Worm (Caenorhabditis elegans) whole organism, late embryonic: ENCODE data around the gene C07E3.4.

ENCODE experiments used
- C08G9.2 ChIP-seq: sonication (generic microtip); optimal IDR thresholded peaks from 2 replicates; lab custom pipeline; 2016; ENCODE audit warnings: mild to moderate bottlenecking, missing genetic modification characterization, moderate library complexity, missing compliant biosample characterization
- K02D7.2 ChIP-seq: sonication (generic microtip); optimal IDR thresholded peaks from 2 replicates; lab custom pipeline; 2017; ENCODE audit warnings: mild to moderate bottlenecking, missing genetic modification characterization, missing compliant biosample characterization
- K09A11.1 ChIP-seq: sonication (generic microtip); optimal IDR thresholded peaks from 2 replicates; lab custom pipeline; 2017; ENCODE audit warnings: antibody characterized with exemption, mild to moderate bottlenecking, missing genetic modification characterization, missing compliant biosample characterization; ENCODE audit not compliant: insufficient read depth
- T23F11.4 ChIP-seq: fragments of 200-800 bp; sonication (Bioruptor generic); optimal IDR thresholded peaks from 2 replicates; lab custom pipeline; 2018; ENCODE audit warnings: mild to moderate bottlenecking, missing genetic modification characterization, missing compliant biosample characterization
- ama-1 ChIP-seq: fragments of 150-350 bp; optimal IDR thresholded peaks from 2 replicates; lab custom pipeline; 2014
- ceh-18 ChIP-seq: sonication (generic microtip); optimal IDR thresholded peaks from 2 replicates; lab custom pipeline; 2016; ENCODE audit warnings: missing genetic modification characterization, missing compliant biosample characterization
- ceh-19 ChIP-seq: fragments of 200-800 bp; sonication (Bioruptor generic); optimal IDR thresholded peaks from 2 replicates; lab custom pipeline; 2018; ENCODE audit warnings: mild to moderate bottlenecking, missing genetic modification characterization, missing compliant biosample characterization
- ceh-24 ChIP-seq: sonication (generic microtip); optimal IDR thresholded peaks from 2 replicates; lab custom pipeline; 2016; ENCODE audit warnings: mild to moderate bottlenecking, missing genetic modification characterization, missing compliant biosample characterization
- ceh-30 ChIP-seq: fragments of 150-350 bp; optimal IDR thresholded peaks from 2 replicates; lab custom pipeline; 2014; ENCODE audit warnings: missing biosample characterization, missing genetic modification characterization
- ceh-31 ChIP-seq: sonication (generic microtip); optimal IDR thresholded peaks from 2 replicates; lab custom pipeline; 2016; ENCODE audit warnings: missing genetic modification characterization, missing compliant biosample characterization
- ceh-34 ChIP-seq: sonication (generic microtip); optimal IDR thresholded peaks from 2 replicates; lab custom pipeline; 2016; ENCODE audit warnings: mild to moderate bottlenecking, missing genetic modification characterization, missing compliant biosample characterization
- ceh-45 ChIP-seq: fragments of 200-800 bp; sonication (Bioruptor generic); IDR thresholded peaks from 2 replicates; pipeline ENCODE4 v1.3.6; 2022; ENCODE audit warnings: missing genetic modification reagents, missing genetic modification characterization, missing compliant biosample characterization
- ceh-6 ChIP-seq: fragments of 200-800 bp; sonication (Bioruptor generic); optimal IDR thresholded peaks from 2 replicates; lab custom pipeline; 2018; ENCODE audit warnings: mild to moderate bottlenecking, missing genetic modification characterization, missing compliant biosample characterization
- ceh-9 ChIP-seq: sonication (generic microtip); optimal IDR thresholded peaks from 2 replicates; lab custom pipeline; 2016; ENCODE audit warnings: mild to moderate bottlenecking, missing genetic modification characterization, inconsistent platforms, missing compliant biosample characterization
- dmd-4 ChIP-seq: sonication (generic microtip); optimal IDR thresholded peaks from 2 replicates; lab custom pipeline; 2016; ENCODE audit warnings: borderline replicate concordance, missing genetic modification characterization, missing compliant biosample characterization
- elt-2 ChIP-seq: sonication (generic microtip); optimal IDR thresholded peaks from 2 replicates; lab custom pipeline; 2016; ENCODE audit warnings: missing genetic modification reagents, missing genetic modification characterization, missing compliant biosample characterization
- elt-4 ChIP-seq: sonication (generic microtip); optimal IDR thresholded peaks from 2 replicates; lab custom pipeline; 2016; ENCODE audit warnings: missing genetic modification characterization, missing compliant biosample characterization
- ets-4 ChIP-seq: sonication (generic microtip); optimal IDR thresholded peaks from 2 replicates; lab custom pipeline; 2016; ENCODE audit warnings: missing genetic modification characterization, missing compliant biosample characterization
- fkh-6 ChIP-seq: sonication (generic microtip); optimal IDR thresholded peaks from 2 replicates; lab custom pipeline; 2016; ENCODE audit warnings: missing genetic modification characterization, missing compliant biosample characterization
- gmeb-2 ChIP-seq: sonication (generic microtip); optimal IDR thresholded peaks from 2 replicates; lab custom pipeline; 2016; ENCODE audit warnings: missing genetic modification characterization, inconsistent platforms, missing compliant biosample characterization
- hlh-13 ChIP-seq: fragments of 200-800 bp; sonication (Bioruptor generic); optimal IDR thresholded peaks from 2 replicates; lab custom pipeline; 2018; ENCODE audit warnings: mild to moderate bottlenecking, missing genetic modification characterization, missing compliant biosample characterization
- hlh-30 ChIP-seq: sonication (generic microtip); optimal IDR thresholded peaks from 2 replicates; lab custom pipeline; 2017; ENCODE audit warnings: antibody characterized with exemption, missing genetic modification characterization, missing compliant biosample characterization; ENCODE audit not compliant: insufficient read depth
- hlh-6 ChIP-seq: sonication (generic microtip); optimal IDR thresholded peaks from 2 replicates; lab custom pipeline; 2016; ENCODE audit warnings: missing genotype, missing genetic modification characterization, missing compliant biosample characterization
- mec-3 ChIP-seq: sonication (generic microtip); optimal IDR thresholded peaks from 2 replicates; lab custom pipeline; 2016; ENCODE audit warnings: borderline replicate concordance, missing genetic modification characterization, missing compliant biosample characterization
- nfya-1 ChIP-seq: sonication (generic microtip); optimal IDR thresholded peaks from 2 replicates; lab custom pipeline; 2017; ENCODE audit warnings: missing genetic modification characterization, mild to moderate bottlenecking, missing compliant biosample characterization, antibody characterized with exemption, moderate library complexity
- nhr-11 ChIP-seq: fragments of 150-350 bp; optimal IDR thresholded peaks from 2 replicates; lab custom pipeline; 2014; ENCODE audit warnings: missing biosample characterization, missing genetic modification characterization
- pha-2 ChIP-seq: sonication (generic microtip); optimal IDR thresholded peaks from 2 replicates; lab custom pipeline; 2017; ENCODE audit warnings: mild to moderate bottlenecking, missing genetic modification characterization, missing compliant biosample characterization
- pha-4 ChIP-seq: fragments of 150-350 bp; optimal IDR thresholded peaks from 2 replicates; lab custom pipeline; 2018; ENCODE audit warnings: missing biosample characterization, missing genetic modification reagents, missing genetic modification characterization
- pros-1 ChIP-seq: fragments of 150-350 bp; optimal IDR thresholded peaks from 2 replicates; lab custom pipeline; 2014; ENCODE audit warnings: missing biosample characterization, missing genetic modification reagents, missing genetic modification characterization
- ref-2 ChIP-seq: sonication (generic microtip); optimal IDR thresholded peaks from 2 replicates; lab custom pipeline; 2016; ENCODE audit warnings: missing genetic modification characterization, missing compliant biosample characterization
- rnt-1 ChIP-seq: sonication (generic microtip); optimal IDR thresholded peaks from 2 replicates; lab custom pipeline; 2016; ENCODE audit warnings: missing genetic modification characterization, missing compliant biosample characterization
- sox-4 ChIP-seq: sonication (generic microtip); optimal IDR thresholded peaks from 2 replicates; lab custom pipeline; 2017; ENCODE audit warnings: mild to moderate bottlenecking, missing genetic modification characterization, inconsistent platforms, missing compliant biosample characterization
- syd-9 ChIP-seq: sonication (generic microtip); optimal IDR thresholded peaks from 2 replicates; lab custom pipeline; 2016; ENCODE audit warnings: mild to moderate bottlenecking, missing genetic modification characterization, moderate library complexity, missing compliant biosample characterization
- tbx-2 ChIP-seq: sonication (generic microtip); optimal IDR thresholded peaks from 2 replicates; lab custom pipeline; 2016; ENCODE audit warnings: missing genetic modification characterization, missing compliant biosample characterization
- unc-3 ChIP-seq, 2 experiments: fragments of 200-800 bp in 1 of 2; sonication (Bioruptor generic) in 1 of 2; sonication (generic microtip) in 1 of 2; conservative IDR thresholded peaks in 1 of 2; optimal IDR thresholded peaks in 1 of 2; 2 replicates each; pipeline versions ENCODE4 v1.3.6 to Lab custom; 2016 to 2022; ENCODE audit warnings: missing compliant biosample characterization in 2 of 2, missing genetic modification characterization in 2 of 2, missing genetic modification reagents in 1 of 2

C07E3.4 gene

DNA sequence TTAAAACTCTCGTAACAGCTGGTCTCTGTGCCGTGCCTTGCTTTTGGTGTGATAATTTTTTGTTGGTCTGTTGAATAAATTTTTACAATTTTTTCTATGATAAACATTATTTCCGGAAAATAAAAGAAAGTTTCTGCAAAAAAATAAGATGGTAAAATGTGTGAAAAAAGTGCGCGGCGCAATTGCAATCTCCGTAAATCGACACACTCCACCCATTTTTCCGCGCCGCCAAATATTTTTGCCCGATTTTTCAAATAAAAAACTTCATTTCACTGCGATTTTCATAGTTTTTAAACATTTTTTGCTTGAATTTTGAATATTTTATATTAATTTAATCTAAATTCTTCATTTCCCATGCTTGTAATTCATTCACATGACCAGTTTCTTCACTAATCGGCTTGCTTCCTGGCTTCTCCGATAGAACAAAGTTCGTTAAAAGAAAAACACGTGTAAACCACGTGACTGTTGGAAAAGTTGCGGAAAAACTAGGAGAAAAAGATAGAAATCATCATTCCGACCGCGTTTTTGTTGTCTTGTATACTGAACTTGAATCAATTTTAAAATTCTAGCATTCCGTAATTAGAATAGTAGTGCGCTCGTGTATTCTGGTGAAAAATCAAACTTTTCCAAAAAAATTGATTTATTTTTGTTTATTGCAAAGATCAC is 27.6 kb downstream of the C07E3.4 start (continued):
- TF ChIP-seq dmd-4 (tag; lab: Kevin White, UChicago) (no peak), pha-4 (tag; lab: Kevin White, UChicago) (no peak), ceh-6 (GFP tag; lab: Kevin White, UChicago) (no peak), hlh-30 (tag; lab: Kevin White, UChicago) (peak; percentile 33), pros-1 (tag; lab: Kevin White, UChicago) (peak; percentile 10), ets-4 (tag; lab: Kevin White, UChicago) (no peak), ref-2 (peak; percentile 51), hlh-13 (GFP tag; lab: Kevin White, UChicago) (no peak), ceh-18 (peak; percentile 16), K02D7.2 (peak; percentile 1), hlh-6 (no peak), elt-4 (tag; lab: Kevin White, UChicago) (no peak), nhr-11 (tag; lab: Kevin White, UChicago) (no peak), gmeb-2 (tag; lab: Kevin White, UChicago) (peak; percentile 67), ceh-34 (tag; lab: Kevin White, UChicago) (peak; percentile 59), T23F11.4 (GFP tag; lab: Kevin White, UChicago) (no peak), tbx-2 (peak; percentile 96), ceh-24 (tag; lab: Kevin White, UChicago) (no peak), nfya-1 (peak; percentile 69), K09A11.1 (tag; lab: Kevin White, UChicago) (peak; percentile 58), syd-9 (tag; lab: Kevin White, UChicago) (no peak), unc-3 (GFP tag; conservative IDR thresholded peaks at IDR 0.05; lab: Robert Waterston, UW) (peak; percentile 49; the same call in 1 of the 2 replicates), unc-3 (tag; optimal IDR thresholded peaks at IDR 0.05; lab: Kevin White, UChicago) (peak; percentile 36), ceh-19 (peak; percentile 55), ceh-9 (tag; lab: Kevin White, UChicago) (no peak), pha-2 (peak; percentile 61), C08G9.2 (peak; percentile 36)
- TF ChIP-seq, all 69 proteins: peak for 39

DNA sequence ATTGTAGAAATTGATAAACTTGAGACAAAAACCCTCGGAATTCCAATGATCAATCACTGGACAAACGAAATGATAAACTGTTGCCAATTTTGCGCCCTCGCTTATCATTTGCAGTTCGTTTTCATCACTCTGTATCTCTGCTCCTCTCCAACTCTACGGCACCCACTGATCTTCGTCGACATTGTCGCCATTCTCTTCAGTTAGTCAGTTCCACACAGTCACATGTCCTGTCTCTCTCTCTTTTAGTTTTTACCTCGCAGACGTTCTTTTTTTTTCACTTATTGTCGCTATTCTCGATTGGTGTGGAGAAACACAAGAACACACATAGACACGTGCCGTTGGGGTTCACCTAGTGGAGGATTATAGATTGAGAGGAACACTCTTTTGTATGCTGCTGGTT is 28.5 kb downstream of the C07E3.4 start:
- TF ChIP-seq elt-2 (tag; lab: Kevin White, UChicago) (peak; percentile 37), ceh-9 (tag; lab: Kevin White, UChicago) (no peak), hlh-6 (no peak), ceh-45 (GFP tag; lab: Robert Waterston, UW) (no peak), hlh-30 (tag; lab: Kevin White, UChicago) (peak; percentile 52), ceh-30 (tag; lab: Kevin White, UChicago) (no peak), ama-1 (lab: Kevin White, UChicago) (no peak), unc-3 (GFP tag; conservative IDR thresholded peaks at IDR 0.05; lab: Robert Waterston, UW) (no peak), unc-3 (tag; optimal IDR thresholded peaks at IDR 0.05; lab: Kevin White, UChicago) (no peak), ceh-31 (no peak)

DNA sequence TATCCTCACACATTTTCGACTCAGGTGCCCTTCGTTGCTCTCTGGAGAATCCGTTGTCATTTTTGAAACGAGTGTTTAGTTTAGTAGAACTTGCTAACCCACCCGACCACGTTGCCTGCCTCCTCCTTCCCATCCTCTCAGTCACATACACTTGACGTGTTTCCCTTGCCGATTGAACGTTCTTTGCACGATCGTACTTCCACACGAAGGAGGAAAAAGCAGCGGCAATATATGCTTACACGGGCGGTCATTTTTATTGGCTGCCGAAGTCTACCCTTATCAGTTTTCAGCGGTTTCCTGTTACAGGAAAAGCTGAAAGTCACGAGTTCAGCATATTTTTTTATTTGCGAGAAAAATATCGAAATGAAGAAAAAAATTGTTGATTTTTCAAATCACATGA is 29.2 kb downstream of the C07E3.4 start:
- TF ChIP-seq tbx-2 (peak; percentile 9), ceh-31 (no peak)

DNA sequence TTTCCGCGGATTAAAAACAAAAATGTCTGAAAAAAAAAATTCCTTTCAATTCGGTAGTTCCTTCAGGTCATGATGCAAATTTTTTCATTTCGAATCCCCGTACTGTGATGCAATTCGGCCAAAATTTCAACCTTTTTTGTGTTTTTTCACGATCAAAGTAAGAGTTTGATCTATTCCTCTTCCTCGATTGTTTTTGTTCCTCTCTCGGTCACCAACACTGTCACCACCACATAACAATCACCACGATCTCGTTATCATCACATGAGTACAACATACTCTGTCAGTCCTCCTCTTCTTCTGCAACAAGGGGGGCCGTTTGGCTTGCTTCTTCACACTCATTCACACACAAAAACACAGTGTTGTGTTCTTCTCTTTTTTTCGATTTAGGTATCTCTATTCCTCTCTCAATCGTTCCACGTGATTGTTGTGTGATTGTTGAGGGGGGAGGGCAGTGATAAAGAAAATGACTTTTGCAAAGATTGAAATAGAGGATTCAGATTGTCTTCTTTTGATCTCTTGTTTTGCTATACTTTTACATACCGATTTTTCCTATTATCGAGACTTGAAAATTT is 29.7 kb downstream of the C07E3.4 start:
- no peak for TF ChIP-seq fkh-6 (tag; lab: Kevin White, UChicago)
- TF ChIP-seq ceh-19 = no peak
- no peak for TF ChIP-seq sox-4 (tag; lab: Kevin White, UChicago)
- no peak for TF ChIP-seq gmeb-2 (tag; lab: Kevin White, UChicago)
- TF ChIP-seq rnt-1 (tag; lab: Kevin White, UChicago) = no peak
- peak; percentile 1 for TF ChIP-seq elt-2 (tag; lab: Kevin White, UChicago)
- TF ChIP-seq mec-3 = no peak
- no peak for TF ChIP-seq K02D7.2
- TF ChIP-seq ama-1 (lab: Kevin White, UChicago) = no peak
